Worm (Caenorhabditis elegans): ENCODE results near the gene F49E10.4.

DNA sequence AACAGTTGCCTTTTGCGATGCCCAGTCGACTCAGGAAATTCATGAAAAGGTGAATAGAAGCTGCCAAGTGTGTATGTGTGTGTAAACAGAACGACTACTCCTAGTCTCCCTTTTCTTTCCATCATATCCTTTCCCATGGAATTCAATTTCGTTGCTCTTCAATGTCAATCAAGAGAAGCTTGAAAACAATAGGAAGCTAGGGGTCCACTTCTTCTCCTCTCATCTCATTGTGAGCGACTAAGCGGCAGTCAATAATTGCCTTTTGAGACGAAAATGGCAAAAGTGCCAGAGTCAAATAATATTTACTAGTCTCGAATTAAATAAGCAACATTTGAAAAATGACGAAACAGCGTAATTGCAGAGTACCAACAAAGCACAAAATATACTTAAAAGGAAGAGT, 6.1 kb upstream of the F49E10.4 start:
- TF ChIP-seq pqm-1 (tag; optimal IDR thresholded peaks at IDR 0.05) (no peak), skn-1 (tag; optimal IDR thresholded peaks at IDR 0.05) (no peak), snpc-4 (tag; optimal IDR thresholded peaks at IDR 0.05) (no peak), ZK546.5 (tag; optimal IDR thresholded peaks at IDR 0.05) (no peak), nhr-25 (tag; optimal IDR thresholded peaks at IDR 0.05) (no peak), unc-39 (tag; optimal IDR thresholded peaks at IDR 0.05) (no peak), fkh-10 (GFP tag; optimal IDR thresholded peaks at IDR 0.05) (no peak)

Measured in whole organism, L3 larva.